Worm (Caenorhabditis elegans): Measurements from ENCODE around the gene R11G11.16.

Gene R11G11.16

ce11 chrV:525040-525439 lies at the start of gene R11G11.16:
Gene R11G11.16, minus strand, starts transcription at chrV:525140.
- TF ChIP-seq ztf-1 (GFP tag; conservative IDR thresholded peaks at IDR 0.05) = no peak
- no peak for TF ChIP-seq gmeb-1 (tag; optimal IDR thresholded peaks at IDR 0.05)
- no peak for TF ChIP-seq nhr-237 (tag; optimal IDR thresholded peaks at IDR 0.05)
- TF ChIP-seq nhr-23 (tag; optimal IDR thresholded peaks at IDR 0.05) = no peak
- TF ChIP-seq fos-1 (tag; optimal IDR thresholded peaks at IDR 0.05) = no peak
- no peak for TF ChIP-seq elt-3 (tag; optimal IDR thresholded peaks at IDR 0.05)
- no peak for TF ChIP-seq nhr-25 (tag; optimal IDR thresholded peaks at IDR 0.05)
- TF ChIP-seq snpc-4 (tag; optimal IDR thresholded peaks at IDR 0.05) = no peak
- no peak for TF ChIP-seq R02D3.7 (tag; optimal IDR thresholded peaks at IDR 0.05)
- TF ChIP-seq crh-2 (tag; optimal IDR thresholded peaks at IDR 0.05) = no peak

ce11 chrV:574639-575038 lies 49.7 kb upstream of the R11G11.16 start, which contains the start of gene C14C6.13:
Gene C14C6.13, minus strand, starts transcription at chrV:574739.
- no peak for TF ChIP-seq unc-62 (GFP tag; optimal IDR thresholded peaks at IDR 0.05)
- TF ChIP-seq zag-1 (tag; optimal IDR thresholded peaks at IDR 0.05) = no peak
- no peak for TF ChIP-seq ceh-16 (tag; optimal IDR thresholded peaks at IDR 0.05)
- no peak for TF ChIP-seq nhr-77 (tag; optimal IDR thresholded peaks at IDR 0.05)
- TF ChIP-seq nhr-129 (tag; optimal IDR thresholded peaks at IDR 0.05) = no peak
- no peak for TF ChIP-seq ztf-1 (GFP tag; conservative IDR thresholded peaks at IDR 0.05)
- no peak for TF ChIP-seq R02D3.7 (tag; optimal IDR thresholded peaks at IDR 0.05)
- no peak for TF ChIP-seq skn-1 (tag; optimal IDR thresholded peaks at IDR 0.05)

- TF ChIP-seq mdl-1 (tag; optimal IDR thresholded peaks at IDR 0.05) = no peak
- no peak for TF ChIP-seq lin-39 (tag; optimal IDR thresholded peaks at IDR 0.05)
- TF ChIP-seq nhr-77 (tag; optimal IDR thresholded peaks at IDR 0.05) = no peak
Observed at ce11 chrV:568105-568504, 43.2 kb upstream of the R11G11.16 start, which contains the start of gene sri-72. Gene sri-72, minus strand, starts transcription at chrV:568205.

- no peak for TF ChIP-seq sem-4 (tag; optimal IDR thresholded peaks at IDR 0.05)
Observed at ce11 chrV:565984-566383, 41.0 kb upstream of the R11G11.16 start, which contains the start of gene sri-73. Gene sri-73, minus strand, starts transcription at chrV:566084.

ce11 chrV:562834-563233 lies 37.9 kb upstream of the R11G11.16 start, which contains the start of gene C14C6.2:
Gene C14C6.2, plus strand, starts transcription at chrV:563134.
- no peak for TF ChIP-seq lsy-2 (tag; optimal IDR thresholded peaks at IDR 0.05)
- TF ChIP-seq lin-11 (tag; optimal IDR thresholded peaks at IDR 0.05) = no peak
- no peak for TF ChIP-seq nhr-21 (tag; optimal IDR thresholded peaks at IDR 0.05)
- no peak for TF ChIP-seq ztf-11 (tag; optimal IDR thresholded peaks at IDR 0.05)
- TF ChIP-seq sma-9 (GFP tag; optimal IDR thresholded peaks at IDR 0.05) = no peak
- TF ChIP-seq sma-9 (tag; optimal IDR thresholded peaks at IDR 0.05) = no peak
- no peak for TF ChIP-seq mdl-1 (tag; optimal IDR thresholded peaks at IDR 0.05)
- TF ChIP-seq nhr-6 (tag; optimal IDR thresholded peaks at IDR 0.05) = no peak
- TF ChIP-seq nhr-10 (tag; optimal IDR thresholded peaks at IDR 0.05) = no peak
- no peak for TF ChIP-seq fos-1 (tag; optimal IDR thresholded peaks at IDR 0.05)
- TF ChIP-seq nhr-129 (tag; optimal IDR thresholded peaks at IDR 0.05) = no peak
- no peak for TF ChIP-seq mab-5 (tag; optimal IDR thresholded peaks at IDR 0.05)
- no peak for TF ChIP-seq elt-3 (tag; optimal IDR thresholded peaks at IDR 0.05)

ce11 chrV:559940-560339 lies 35.0 kb upstream of the R11G11.16 start, which contains the start of gene srx-7:
Gene srx-7, plus strand, starts transcription at chrV:560195.
- no peak for TF ChIP-seq egl-27 (tag; optimal IDR thresholded peaks at IDR 0.05)

ce11 chrV:556055-556454 lies 31.1 kb upstream of the R11G11.16 start, which contains the start of gene srx-8:
Gene srx-8, minus strand, starts transcription at chrV:556155.
- TF ChIP-seq egl-27 (tag; optimal IDR thresholded peaks at IDR 0.05) = no peak
- TF ChIP-seq nhr-12 (tag; optimal IDR thresholded peaks at IDR 0.05) = no peak
- no peak for TF ChIP-seq unc-62 (GFP tag; optimal IDR thresholded peaks at IDR 0.05)
- no peak for TF ChIP-seq elt-3 (tag; optimal IDR thresholded peaks at IDR 0.05)

ce11 chrV:553067-553466 lies 28.1 kb upstream of the R11G11.16 start, which contains the start of gene C14C6.8:
Gene C14C6.8, minus strand, starts transcription at chrV:553167.
- TF ChIP-seq alr-1 (tag; optimal IDR thresholded peaks at IDR 0.05) = no peak
- no peak for TF ChIP-seq aly-2 (tag; optimal IDR thresholded peaks at IDR 0.05)
- no peak for TF ChIP-seq lin-11 (tag; optimal IDR thresholded peaks at IDR 0.05)
- TF ChIP-seq blmp-1 (tag; optimal IDR thresholded peaks at IDR 0.05; ENCODE audit: insufficient read depth) = no peak
- no peak for TF ChIP-seq peb-1 (tag; optimal IDR thresholded peaks at IDR 0.05)

All from whole organism, L2 larva.